Fruit fly (Drosophila melanogaster): ENCODE data around the gene CG4116.
A peak's percentile ranks its signal among the peaks of the same experiment; 100 is the strongest.

CG4116 gene

dm6 chrX:3025510-3026216 lies 41.7 kb downstream of the CG4116 start (continued):
- peak; percentile 74 for TF ChIP-seq Ptx1 (GFP tag; IDR thresholded peaks at IDR 0.05)
- no peak for TF ChIP-seq Nf-YA (GFP tag; IDR thresholded peaks at IDR 0.05)
- 0 out of 2 replicates have a peak, but pooled peaks have one; percentile 18 for TF ChIP-seq ap (GFP tag; IDR thresholded peaks at IDR 0.05)
- TF ChIP-seq shn (GFP tag; optimal IDR thresholded peaks at IDR 0.05), result no peak
- TF ChIP-seq wek (GFP tag; optimal IDR thresholded peaks at IDR 0.05), result no peak
- peak; percentile 28 for TF ChIP-seq cwo (GFP tag; optimal IDR thresholded peaks at IDR 0.05)
- peak; percentile 77 for TF ChIP-seq Hsf (GFP tag; optimal IDR thresholded peaks at IDR 0.05)
- TF ChIP-seq scrt (GFP tag; optimal IDR thresholded peaks at IDR 0.05), result peak; percentile 23
- no peak for TF ChIP-seq aop (GFP tag; IDR thresholded peaks at IDR 0.05)
- TF ChIP-seq CG3847 (GFP tag; IDR thresholded peaks at IDR 0.05), result no peak
- no peak for TF ChIP-seq trh (GFP tag; optimal IDR thresholded peaks at IDR 0.05)
- TF ChIP-seq CG15269 (tag; optimal IDR thresholded peaks at IDR 0.05), result peak; percentile 71
- TF ChIP-seq D (optimal IDR thresholded peaks at IDR 0.05), result no peak
- no peak for TF ChIP-seq D (GFP tag; optimal IDR thresholded peaks at IDR 0.05)
- TF ChIP-seq eyg (GFP tag; optimal IDR thresholded peaks at IDR 0.05), result no peak
- no peak for TF ChIP-seq CG15011 (GFP tag; optimal IDR thresholded peaks at IDR 0.05)
- TF ChIP-seq CG3995 (GFP tag; optimal IDR thresholded peaks at IDR 0.05), result no peak
- no peak for TF ChIP-seq exex (tag; optimal IDR thresholded peaks at IDR 0.05)
- TF ChIP-seq CG11504 (tag; optimal IDR thresholded peaks at IDR 0.05), result peak; percentile 69
- TF ChIP-seq CG10209 (GFP tag; optimal IDR thresholded peaks at IDR 0.05), result peak; percentile 44
- TF ChIP-seq CG6654 (GFP tag; optimal IDR thresholded peaks at IDR 0.05), result peak; percentile 13
- no peak for TF ChIP-seq inv (GFP tag; IDR thresholded peaks at IDR 0.05; ENCODE audit: partially characterized antibody)
- TF ChIP-seq CG15601 (tag; optimal IDR thresholded peaks at IDR 0.05), result peak; percentile 35
- TF ChIP-seq Optix (GFP tag; IDR thresholded peaks at IDR 0.05), result no peak; the same call in 2 of the 3 replicates
- TF ChIP-seq CG11696 (GFP tag; IDR thresholded peaks at IDR 0.05), result peak; percentile 35; the same call in 1 of the 2 replicates
- peak; percentile 49 for TF ChIP-seq CG4820 (GFP tag; optimal IDR thresholded peaks at IDR 0.05)
- peak; percentile 66 for TF ChIP-seq zfh1 (GFP tag; IDR thresholded peaks at IDR 0.05)
- TF ChIP-seq CG9727 (GFP tag; optimal IDR thresholded peaks at IDR 0.05), result peak; percentile 54
- no peak for TF ChIP-seq HLH4C (GFP tag; IDR thresholded peaks at IDR 0.05; ENCODE audit: partially characterized antibody)
- no peak for TF ChIP-seq vnd (GFP tag; IDR thresholded peaks at IDR 0.05; ENCODE audit: partially characterized antibody)
- TF ChIP-seq Med (GFP tag), result peak; percentile 91
- peak; percentile 50 for TF ChIP-seq HLH54F (GFP tag; optimal IDR thresholded peaks at IDR 0.05)
- no peak for TF ChIP-seq yki (optimal IDR thresholded peaks at IDR 0.05)
- no peak for TF ChIP-seq CG10321 (GFP tag; IDR thresholded peaks at IDR 0.05)
- no peak for TF ChIP-seq gsb (GFP tag; IDR thresholded peaks at IDR 0.05)
- TF ChIP-seq BtbVII (GFP tag; optimal IDR thresholded peaks at IDR 0.05), result no peak
- TF ChIP-seq CG2678 (tag; optimal IDR thresholded peaks at IDR 0.05), result peak; percentile 72
- TF ChIP-seq hkb (optimal IDR thresholded peaks at IDR 0.05), result no peak
- peak; percentile 67 for TF ChIP-seq hkb (GFP tag; IDR thresholded peaks at IDR 0.05)
- peak; percentile 74 for TF ChIP-seq Ada2b (GFP tag; IDR thresholded peaks at IDR 0.05)
- peak; percentile 49 for TF ChIP-seq Mad (GFP tag; optimal IDR thresholded peaks at IDR 0.05)
- peak; percentile 66 for TF ChIP-seq lmd (GFP tag; IDR thresholded peaks at IDR 0.05)
- no peak for TF ChIP-seq luna (GFP tag; optimal IDR thresholded peaks at IDR 0.05)
- peak; percentile 13 for TF ChIP-seq CG5245 (GFP tag; optimal IDR thresholded peaks at IDR 0.05)
- peak; percentile 31 for TF ChIP-seq CG2875 (GFP tag; optimal IDR thresholded peaks at IDR 0.05)
- no peak for TF ChIP-seq CG4328 (GFP tag; optimal IDR thresholded peaks at IDR 0.05)
- peak; percentile 43 for TF ChIP-seq CG18764 (GFP tag; optimal IDR thresholded peaks at IDR 0.05)
- TF ChIP-seq CG14710 (tag; optimal IDR thresholded peaks at IDR 0.05), result peak; percentile 21
- TF ChIP-seq NFAT (GFP tag; IDR thresholded peaks at IDR 0.05), result no peak; the same call in 1 of the 2 replicates
- peak; percentile 61; the same call in 1 of the 2 replicates for TF ChIP-seq CG11247 (GFP tag; IDR thresholded peaks at IDR 0.05)
- TF ChIP-seq Pdp1 (GFP tag; optimal IDR thresholded peaks at IDR 0.05), result peak; percentile 50 to 57
